Worm (Caenorhabditis elegans) whole organism, L1 larva: ENCODE results near the gene F56B6.6.

ENCODE experiments used
- egl-27 ChIP-seq, 2 experiments: fragments of 150-350 bp in 1 of 2; sonication (generic microtip); optimal IDR thresholded peaks; 3 replicates each; lab custom pipeline; 2017 to 2018; ENCODE audit warnings: missing biosample characterization in 2 of 2, missing genetic modification characterization in 2 of 2, missing genetic modification reagents in 2 of 2
- mdl-1 ChIP-seq, 2 experiments: fragments of 150-350 bp; optimal IDR thresholded peaks; 2 replicates each; lab custom pipeline; 2014 to 2017; ENCODE audit warnings: missing biosample characterization in 2 of 2, missing genetic modification characterization in 2 of 2, inconsistent platforms in 1 of 2
- mef-2 ChIP-seq: fragments of 150-350 bp; optimal IDR thresholded peaks from 2 replicates; lab custom pipeline; 2014; ENCODE audit warnings: missing biosample characterization, missing genetic modification characterization
- nhr-11 ChIP-seq: fragments of 150-350 bp; optimal IDR thresholded peaks from 2 replicates; lab custom pipeline; 2014; ENCODE audit warnings: missing biosample characterization, missing genetic modification characterization
- nhr-237 ChIP-seq: fragments of 150-350 bp; optimal IDR thresholded peaks from 2 replicates; lab custom pipeline; 2014; ENCODE audit warnings: missing biosample characterization, missing genetic modification characterization
- nhr-28 ChIP-seq: fragments of 150-350 bp; optimal IDR thresholded peaks from 2 replicates; lab custom pipeline; 2014; ENCODE audit warnings: missing biosample characterization, missing genetic modification characterization
- nhr-85 ChIP-seq: sonication (generic microtip); peaks from one replicate; lab custom pipeline; 2016; ENCODE audit warnings: missing genetic modification characterization, inconsistent platforms, missing compliant biosample characterization
- pag-3 ChIP-seq: sonication (generic microtip); optimal IDR thresholded peaks from 2 replicates; lab custom pipeline; 2017; ENCODE audit warnings: missing genetic modification characterization, mild to moderate bottlenecking, missing compliant biosample characterization, antibody characterized with exemption, borderline replicate concordance; ENCODE audit not compliant: insufficient read depth
- snpc-4 ChIP-seq: fragments of 150-350 bp; optimal IDR thresholded peaks from 2 replicates; lab custom pipeline; 2014; ENCODE audit warnings: missing biosample characterization, missing genetic modification characterization
- snu-23 ChIP-seq: sonication (generic microtip); optimal IDR thresholded peaks from 2 replicates; lab custom pipeline; 2016; ENCODE audit warnings: missing genetic modification characterization, missing compliant biosample characterization
- sptf-1 ChIP-seq: fragments of 150-350 bp; optimal IDR thresholded peaks from 2 replicates; lab custom pipeline; 2014; ENCODE audit warnings: missing biosample characterization, missing genetic modification characterization
- unc-62 ChIP-seq: fragments of 150-350 bp; optimal IDR thresholded peaks from 2 replicates; lab custom pipeline; 2014; ENCODE audit warnings: missing biosample characterization, missing genetic modification reagents, missing genetic modification characterization

- TF ChIP-seq snpc-4 (tag; lab: Kevin White, UChicago), result no peak
- TF ChIP-seq egl-27 (tag; optimal IDR thresholded peaks at IDR 0.05; lab: Kevin White, UChicago), result no peak
- no peak for TF ChIP-seq nhr-11 (tag; lab: Kevin White, UChicago)
- TF ChIP-seq nhr-28, result no peak
- no peak for TF ChIP-seq unc-62 (GFP tag; lab: Kevin White, UChicago)
- no peak for TF ChIP-seq nhr-237 (tag; lab: Kevin White, UChicago)
- no peak for TF ChIP-seq sptf-1
- TF ChIP-seq mdl-1 (tag; optimal IDR thresholded peaks at IDR 0.05; lab: Kevin White, UChicago), result no peak
- no peak for TF ChIP-seq pag-3 (tag; lab: Kevin White, UChicago)
- TF ChIP-seq mef-2 (tag; lab: Kevin White, UChicago), result no peak
- TF ChIP-seq snu-23 (GFP tag; lab: Kevin White, UChicago), result no peak
- no peak for TF ChIP-seq nhr-85 (tag; lab: Kevin White, UChicago)
Observed at ce11 chrX:3518494-3518893, 14.3 kb downstream of the F56B6.6 start, which contains the start of gene npr-16.
